Worm (Caenorhabditis elegans): ENCODE data around the gene B0563.18.

DNA sequence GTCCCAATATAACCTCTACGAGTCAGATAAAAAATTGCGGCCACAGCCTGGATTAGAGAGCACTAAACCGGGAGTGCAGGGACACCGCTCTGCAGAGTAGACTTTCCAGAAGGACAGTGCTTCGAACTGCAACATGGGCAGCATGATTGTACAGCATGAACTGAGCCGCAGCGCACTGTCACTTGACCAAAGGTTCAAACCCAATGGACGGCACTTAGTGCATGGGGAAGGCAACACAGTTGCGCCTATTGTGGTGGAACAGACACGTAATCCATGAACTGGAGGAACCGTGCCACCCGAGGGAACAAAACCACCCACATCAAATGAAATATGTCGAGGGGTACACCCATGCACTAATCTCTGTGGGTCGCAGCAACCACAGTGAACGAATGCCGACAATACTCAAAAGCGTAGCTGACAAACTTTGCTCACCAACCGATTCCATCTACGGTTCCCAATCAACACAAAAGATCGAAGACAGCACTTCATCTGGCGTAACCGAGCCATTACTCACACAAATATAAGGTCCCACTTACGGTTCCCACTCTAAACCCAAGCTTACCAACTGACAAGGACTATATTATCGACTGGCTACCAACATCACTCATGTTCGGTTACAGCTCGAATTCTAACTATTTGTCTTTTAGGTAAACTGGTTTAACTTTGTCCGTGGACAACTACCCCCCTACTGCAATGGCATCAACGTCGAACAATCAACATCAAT is 23.2 kb downstream of the B0563.18 start:
- TF ChIP-seq aly-1 (tag; optimal IDR thresholded peaks at IDR 0.05) (no peak), ama-1 (optimal IDR thresholded peaks at IDR 0.05) (no peak), ceh-36 (tag; optimal IDR thresholded peaks at IDR 0.05) (no peak), flt-1 (GFP tag; IDR thresholded peaks at IDR 0.05) (no peak), hmbx-1 (tag; optimal IDR thresholded peaks at IDR 0.05) (no peak)
